Fruit fly (Drosophila melanogaster): Measurements from ENCODE around the gene CG17560.

The CG17560 gene

DNA sequence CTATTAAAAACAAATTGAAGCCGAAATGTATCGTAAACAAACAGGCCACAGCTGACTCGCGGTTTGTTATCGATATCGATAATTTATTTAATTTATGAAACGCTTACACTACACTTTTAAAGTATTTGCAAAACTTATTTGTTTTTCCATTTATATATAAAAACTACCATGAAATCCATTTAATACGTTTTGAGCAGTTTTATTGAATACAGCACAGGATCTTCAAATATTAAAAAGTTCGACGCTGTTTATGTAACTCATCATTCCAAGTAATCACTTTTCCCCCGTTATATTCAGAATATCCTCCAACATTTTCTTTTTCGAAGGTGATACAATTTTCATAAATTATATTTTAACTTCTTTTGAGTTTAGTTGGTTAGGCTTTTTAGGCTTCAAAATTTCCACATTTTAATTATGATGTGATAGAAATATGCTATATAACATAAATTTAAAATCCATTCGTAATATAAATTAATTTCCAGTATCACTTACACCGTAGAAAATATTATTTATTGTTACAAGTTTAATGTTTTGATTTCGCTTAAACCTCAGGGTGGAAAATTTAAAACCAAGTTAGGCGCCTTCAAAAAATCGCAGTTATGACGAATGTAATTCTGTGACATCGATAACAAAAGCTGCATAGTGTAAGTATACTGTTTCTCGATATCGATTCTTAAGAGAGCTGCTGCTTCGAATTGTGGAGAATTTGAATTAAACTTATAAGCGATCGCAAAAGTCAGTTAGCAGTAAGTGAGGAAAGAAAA lies 29.4 kb downstream of the CG17560 start, which contains the start of the genes CG10324 and CCT3 (continued):
- no peak for TF ChIP-seq HLHmδ (GFP tag; optimal IDR thresholded peaks at IDR 0.05)
- TF ChIP-seq lola (GFP tag; optimal IDR thresholded peaks at IDR 0.05): peak in 2 of 3 experiments; percentile 74 to 89
- no peak for TF ChIP-seq ham (GFP tag; IDR thresholded peaks at IDR 0.05)
- peak; percentile 59; the same call in 1 of the 2 replicates for TF ChIP-seq CG6689 (GFP tag; IDR thresholded peaks at IDR 0.05)
- no peak for TF ChIP-seq sima (GFP tag; optimal IDR thresholded peaks at IDR 0.05)
- TF ChIP-seq h (optimal IDR thresholded peaks at IDR 0.05): no peak
- TF ChIP-seq CG11696 (GFP tag; IDR thresholded peaks at IDR 0.05): no peak
- no peak for TF ChIP-seq cad (GFP tag; optimal IDR thresholded peaks at IDR 0.05)
- peak; percentile 75; the same call in 2 of the 3 replicates for TF ChIP-seq HLH4C (GFP tag; IDR thresholded peaks at IDR 0.05; ENCODE audit: partially characterized antibody)
- TF ChIP-seq CG7271 (tag; optimal IDR thresholded peaks at IDR 0.05): no peak
- peak; percentile 50 for TF ChIP-seq pho (GFP tag; optimal IDR thresholded peaks at IDR 0.05)
- TF ChIP-seq tx (GFP tag; optimal IDR thresholded peaks at IDR 0.05): no peak
- peak in 1 of 2 experiments; percentile 49 for TF ChIP-seq Dfd (GFP tag; optimal IDR thresholded peaks at IDR 0.05)
- no peak for TF ChIP-seq CG17186 (GFP tag; optimal IDR thresholded peaks at IDR 0.05)
- TF ChIP-seq CG18619 (GFP tag; optimal IDR thresholded peaks at IDR 0.05): peak; percentile 65
- TF ChIP-seq CG10959 (GFP tag; IDR thresholded peaks at IDR 0.05): no peak
- no peak for TF ChIP-seq CG9876 (GFP tag; optimal IDR thresholded peaks at IDR 0.05)
- TF ChIP-seq CG43689 (GFP tag; IDR thresholded peaks at IDR 0.05): no peak
- peak; percentile 60 for TF ChIP-seq nerfin-1 (tag; optimal IDR thresholded peaks at IDR 0.05)
- TF ChIP-seq CG1024 (GFP tag; IDR thresholded peaks at IDR 0.05): peak; percentile 43; the same call in 1 of the 2 replicates
- peak; percentile 23 for TF ChIP-seq Dip3 (GFP tag; optimal IDR thresholded peaks at IDR 0.05)
- TF ChIP-seq vfl (GFP tag; optimal IDR thresholded peaks at IDR 0.05): peak; percentile 22
- no peak for TF ChIP-seq Eip74EF (GFP tag; optimal IDR thresholded peaks at IDR 0.05)
- no peak for TF ChIP-seq CG17568 (GFP tag; optimal IDR thresholded peaks at IDR 0.05)
- no peak for TF ChIP-seq Sry-β (GFP tag; optimal IDR thresholded peaks at IDR 0.05)
- TF ChIP-seq Neu2 (GFP tag; optimal IDR thresholded peaks at IDR 0.05; ENCODE audit: borderline replicate concordance): no peak
- no peak for TF ChIP-seq hth (optimal IDR thresholded peaks at IDR 0.05)
- peak; percentile 71 for TF ChIP-seq CG2712 (tag; optimal IDR thresholded peaks at IDR 0.05)
- peak; percentile 55 for TF ChIP-seq Camta (GFP tag; optimal IDR thresholded peaks at IDR 0.05)
- peak; percentile 81 for TF ChIP-seq CG13775 (GFP tag; optimal IDR thresholded peaks at IDR 0.05)
- TF ChIP-seq CG2199 (GFP tag; IDR thresholded peaks at IDR 0.05): no peak
- TF ChIP-seq dati (GFP tag; IDR thresholded peaks at IDR 0.05): no peak
- no peak for TF ChIP-seq peb (GFP tag; IDR thresholded peaks at IDR 0.05)
- TF ChIP-seq CG2875 (GFP tag; optimal IDR thresholded peaks at IDR 0.05): no peak
- peak; percentile 66 for TF ChIP-seq Hsf (GFP tag; optimal IDR thresholded peaks at IDR 0.05)
- TF ChIP-seq shn (GFP tag; optimal IDR thresholded peaks at IDR 0.05): peak; percentile 23
- TF ChIP-seq Atf6 (GFP tag; IDR thresholded peaks at IDR 0.05): peak; percentile 64; the same call in 1 of the 2 replicates
- peak; percentile 66 for TF ChIP-seq CG7556 (GFP tag; optimal IDR thresholded peaks at IDR 0.05)
- TF ChIP-seq ab (GFP tag; optimal IDR thresholded peaks at IDR 0.05): no peak
- TF ChIP-seq cwo (GFP tag; optimal IDR thresholded peaks at IDR 0.05): peak; percentile 35
- TF ChIP-seq Bdp1 (GFP tag; optimal IDR thresholded peaks at IDR 0.05): no peak
- peak; percentile 78 for TF ChIP-seq grau (tag; optimal IDR thresholded peaks at IDR 0.05)
- TF ChIP-seq Oaz (GFP tag; IDR thresholded peaks at IDR 0.05): no peak
- no peak for TF ChIP-seq kni (GFP tag; optimal IDR thresholded peaks at IDR 0.05)
- peak; percentile 77 for TF ChIP-seq sug (tag; optimal IDR thresholded peaks at IDR 0.05)
- TF ChIP-seq CG16815 (GFP tag; optimal IDR thresholded peaks at IDR 0.05): peak; percentile 52
- peak; percentile 51 for TF ChIP-seq CG1233 (GFP tag; optimal IDR thresholded peaks at IDR 0.05)
- TF ChIP-seq CrebB (tag; optimal IDR thresholded peaks at IDR 0.05): peak; percentile 19
- TF ChIP-seq NfI (GFP tag; optimal IDR thresholded peaks at IDR 0.05): peak; percentile 77
- TF ChIP-seq gcm (GFP tag; optimal IDR thresholded peaks at IDR 0.05): peak; percentile 24
